Fruit fly (Drosophila melanogaster): ENCODE measurements around the gene RpS13.

The RpS13 gene

dm6 chr2L:8392298-8392697 lies 27.8 kb upstream of the RpS13 start, which contains the start of gene CG42820:
TSS of gene CG42820 (minus strand) at chr2L:8392398.
- no peak for TF ChIP-seq EcR (GFP tag; optimal IDR thresholded peaks at IDR 0.05)
- TF ChIP-seq psq (optimal IDR thresholded peaks at IDR 0.05): no peak
- no peak for TF ChIP-seq usp (GFP tag; optimal IDR thresholded peaks at IDR 0.05)
- no peak for TF ChIP-seq CG8478 (optimal IDR thresholded peaks at IDR 0.05)
- no peak for TF ChIP-seq Dll (optimal IDR thresholded peaks at IDR 0.05)
- TF ChIP-seq pan (optimal IDR thresholded peaks at IDR 0.05): no peak

dm6 chr2L:8389231-8389630 lies 24.8 kb upstream of the RpS13 start, which contains the start of gene CG42819:
TSS of gene CG42819 (minus strand) at chr2L:8389331.
- no peak for TF ChIP-seq Dll (optimal IDR thresholded peaks at IDR 0.05)
- TF ChIP-seq usp (GFP tag; optimal IDR thresholded peaks at IDR 0.05): no peak
- TF ChIP-seq pan (optimal IDR thresholded peaks at IDR 0.05): no peak
- no peak for TF ChIP-seq EcR (GFP tag; optimal IDR thresholded peaks at IDR 0.05)
- no peak for TF ChIP-seq CG8478 (optimal IDR thresholded peaks at IDR 0.05)
- TF ChIP-seq psq (optimal IDR thresholded peaks at IDR 0.05): no peak

dm6 chr2L:8385849-8386248 lies 21.4 kb upstream of the RpS13 start:
- no peak for TF ChIP-seq pan (optimal IDR thresholded peaks at IDR 0.05)
- no peak for TF ChIP-seq Dll (optimal IDR thresholded peaks at IDR 0.05)
- no peak for TF ChIP-seq psq (optimal IDR thresholded peaks at IDR 0.05)
- no peak for TF ChIP-seq EcR (GFP tag; optimal IDR thresholded peaks at IDR 0.05)
- TF ChIP-seq CG8478 (optimal IDR thresholded peaks at IDR 0.05): no peak
- TF ChIP-seq usp (GFP tag; optimal IDR thresholded peaks at IDR 0.05): no peak

dm6 chr2L:8384985-8385519 lies 20.6 kb upstream of the RpS13 start:
- TF ChIP-seq psq (optimal IDR thresholded peaks at IDR 0.05) (no peak), pan (optimal IDR thresholded peaks at IDR 0.05) (no peak), EcR (GFP tag; optimal IDR thresholded peaks at IDR 0.05) (no peak), Dll (optimal IDR thresholded peaks at IDR 0.05) (no peak), usp (GFP tag; optimal IDR thresholded peaks at IDR 0.05) (no peak), CG8478 (optimal IDR thresholded peaks at IDR 0.05) (no peak)

- TF ChIP-seq CG8478 (optimal IDR thresholded peaks at IDR 0.05) (no peak), EcR (GFP tag; optimal IDR thresholded peaks at IDR 0.05) (no peak), pan (optimal IDR thresholded peaks at IDR 0.05) (no peak), usp (GFP tag; optimal IDR thresholded peaks at IDR 0.05) (no peak), psq (optimal IDR thresholded peaks at IDR 0.05) (no peak), Dll (optimal IDR thresholded peaks at IDR 0.05) (no peak)
Observed at dm6 chr2L:8384108-8384601, 19.7 kb upstream of the RpS13 start, which contains the start of the genes Dad1 and CG13384. TSS of gene Dad1 (minus strand) at chr2L:8384137. TSS of gene CG13384 (plus strand) at chr2L:8384455.

- no peak for TF ChIP-seq Dll (optimal IDR thresholded peaks at IDR 0.05)
- TF ChIP-seq usp (GFP tag; optimal IDR thresholded peaks at IDR 0.05): no peak
- no peak for TF ChIP-seq EcR (GFP tag; optimal IDR thresholded peaks at IDR 0.05)
- no peak for TF ChIP-seq psq (optimal IDR thresholded peaks at IDR 0.05)
- no peak for TF ChIP-seq CG8478 (optimal IDR thresholded peaks at IDR 0.05)
- TF ChIP-seq pan (optimal IDR thresholded peaks at IDR 0.05): no peak
Observed at dm6 chr2L:8382646-8383045, 18.2 kb upstream of the RpS13 start, which contains the start of the genes CG13392 and Rcd4. TSS of gene CG13392 (minus strand) at chr2L:8382807. TSS of gene Rcd4 (plus strand) at chr2L:8382861.

- TF ChIP-seq CG8478 (optimal IDR thresholded peaks at IDR 0.05): no peak
- TF ChIP-seq usp (GFP tag; optimal IDR thresholded peaks at IDR 0.05): no peak
- TF ChIP-seq pan (optimal IDR thresholded peaks at IDR 0.05): no peak
- TF ChIP-seq EcR (GFP tag; optimal IDR thresholded peaks at IDR 0.05): no peak
Observed at dm6 chr2L:8381508-8382036, 17.1 kb upstream of the RpS13 start, which contains the start of gene AlaRS. TSS of gene AlaRS (minus strand) at chr2L:8381764.

- no peak for TF ChIP-seq Dll (optimal IDR thresholded peaks at IDR 0.05)
- no peak for TF ChIP-seq pan (optimal IDR thresholded peaks at IDR 0.05)
- no peak for TF ChIP-seq usp (GFP tag; optimal IDR thresholded peaks at IDR 0.05)
- TF ChIP-seq psq (optimal IDR thresholded peaks at IDR 0.05): no peak
- no peak for TF ChIP-seq EcR (GFP tag; optimal IDR thresholded peaks at IDR 0.05)
- no peak for TF ChIP-seq CG8478 (optimal IDR thresholded peaks at IDR 0.05)
Observed at dm6 chr2L:8376717-8377116, 12.3 kb upstream of the RpS13 start, which contains the start of the genes CG13390 and CG17294. TSS of gene CG13390 (minus strand) at chr2L:8376797. TSS of gene CG17294 (plus strand) at chr2L:8377035.

dm6 chr2L:8374235-8374634 lies 9.8 kb upstream of the RpS13 start, which contains the start of gene Wdr82:
TSS of gene Wdr82 (plus strand) at chr2L:8374461.
- TF ChIP-seq usp (GFP tag; optimal IDR thresholded peaks at IDR 0.05): no peak
- TF ChIP-seq pan (optimal IDR thresholded peaks at IDR 0.05): no peak
- TF ChIP-seq CG8478 (optimal IDR thresholded peaks at IDR 0.05): no peak
- no peak for TF ChIP-seq psq (optimal IDR thresholded peaks at IDR 0.05)
- TF ChIP-seq EcR (GFP tag; optimal IDR thresholded peaks at IDR 0.05): no peak
- no peak for TF ChIP-seq Dll (optimal IDR thresholded peaks at IDR 0.05)

dm6 chr2L:8372248-8372647 lies 7.8 kb upstream of the RpS13 start:
- TF ChIP-seq usp (GFP tag; optimal IDR thresholded peaks at IDR 0.05) (no peak), CG8478 (optimal IDR thresholded peaks at IDR 0.05) (no peak), Dll (optimal IDR thresholded peaks at IDR 0.05) (no peak)

dm6 chr2L:8371354-8371937 lies 7.0 kb upstream of the RpS13 start:
- no peak for TF ChIP-seq Dll (optimal IDR thresholded peaks at IDR 0.05)
- TF ChIP-seq CG8478 (optimal IDR thresholded peaks at IDR 0.05): no peak
- no peak for TF ChIP-seq pan (optimal IDR thresholded peaks at IDR 0.05)
- no peak for TF ChIP-seq usp (GFP tag; optimal IDR thresholded peaks at IDR 0.05)
- no peak for TF ChIP-seq psq (optimal IDR thresholded peaks at IDR 0.05)
- no peak for TF ChIP-seq EcR (GFP tag; optimal IDR thresholded peaks at IDR 0.05)
